Worm (Caenorhabditis elegans) whole organism, young adult: Measurements from ENCODE around the gene srh-89.

Source experiments
- B0019.2 ChIP-seq: fragments of 200-800 bp; sonication (Bioruptor generic); conservative IDR thresholded peaks from 2 replicates; pipeline ENCODE4 v1.3.6; 2022; ENCODE audit warnings: missing genetic modification reagents, missing genetic modification characterization, missing compliant biosample characterization
- F10E7.11 ChIP-seq: sonication (generic microtip); optimal IDR thresholded peaks from 2 replicates; lab custom pipeline; 2017; ENCODE audit warnings: mild to moderate bottlenecking, missing genetic modification characterization, moderate library complexity, missing compliant biosample characterization
- F37B4.10 ChIP-seq: fragments of 200-800 bp; sonication (Bioruptor generic); IDR thresholded peaks from 2 replicates; pipeline ENCODE4 v1.3.6; 2022; ENCODE audit warnings: missing genetic modification characterization, missing compliant biosample characterization
- F57A8.1 ChIP-seq: fragments of 200-800 bp; sonication (Bioruptor generic); optimal IDR thresholded peaks from 2 replicates; lab custom pipeline; 2018; ENCODE audit warnings: mild to moderate bottlenecking, missing genetic modification characterization, moderate library complexity, missing compliant biosample characterization
- F57C9.4 ChIP-seq: sonication (generic microtip); optimal IDR thresholded peaks from 2 replicates; lab custom pipeline; 2017; ENCODE audit warnings: mild to moderate bottlenecking, missing genetic modification characterization, missing compliant biosample characterization
- K11D2.4 ChIP-seq: fragments of 200-800 bp; sonication (Bioruptor generic); IDR thresholded peaks from 2 replicates; pipeline ENCODE4 v1.3.6; 2022; ENCODE audit warnings: missing genetic modification reagents, missing genetic modification characterization, missing compliant biosample characterization
- T26A5.8 ChIP-seq: sonication (generic microtip); optimal IDR thresholded peaks from 2 replicates; lab custom pipeline; 2016; ENCODE audit warnings: missing genetic modification characterization, missing compliant biosample characterization
- Y53G8AR.9 ChIP-seq: fragments of 200-800 bp; sonication (Bioruptor generic); conservative IDR thresholded peaks from 2 replicates; pipeline ENCODE4 v1.3.6; 2022; ENCODE audit warnings: missing genetic modification reagents, missing genetic modification characterization, missing compliant biosample characterization
- Y56A3A.18 ChIP-seq: fragments of 200-800 bp; sonication (Bioruptor generic); IDR thresholded peaks from 2 replicates; pipeline ENCODE4 v1.3.6; 2022; ENCODE audit warnings: missing genetic modification reagents, missing genetic modification characterization, missing compliant biosample characterization
- Y67H2A.10 ChIP-seq: fragments of 200-800 bp; sonication (Bioruptor generic); conservative IDR thresholded peaks from 2 replicates; pipeline ENCODE4 v1.3.6; 2022; ENCODE audit warnings: missing genetic modification reagents, missing genetic modification characterization, missing compliant biosample characterization
- Y79H2A.3 ChIP-seq: fragments of 200-800 bp; sonication (Bioruptor generic); conservative IDR thresholded peaks from 2 replicates; pipeline ENCODE4 v1.3.6; 2022; ENCODE audit warnings: missing genetic modification reagents, missing genetic modification characterization, missing compliant biosample characterization
- ama-1 ChIP-seq, 3 experiments: fragments of 150-350 bp in 1 of 3; sonication (generic microtip) in 2 of 3; optimal IDR thresholded peaks; 2 replicates each; lab custom pipeline; 2014 to 2018; ENCODE audit warnings: missing biosample characterization in 2 of 3, missing genetic modification characterization in 2 of 3, missing genetic modification reagents in 2 of 3
- aptf-3 ChIP-seq: fragments of 200-800 bp; sonication (Bioruptor generic); IDR thresholded peaks from 2 replicates; pipeline ENCODE4 v1.3.6; 2022; ENCODE audit warnings: missing genetic modification characterization, missing compliant biosample characterization
- atf-7 ChIP-seq: sonication (generic microtip); optimal IDR thresholded peaks from 2 replicates; lab custom pipeline; 2017; ENCODE audit warnings: mild to moderate bottlenecking, missing genetic modification characterization, missing compliant biosample characterization
- athp-1 ChIP-seq: sonication (generic microtip); optimal IDR thresholded peaks from 2 replicates; lab custom pipeline; 2017; ENCODE audit warnings: mild to moderate bottlenecking, missing genetic modification characterization, missing compliant biosample characterization
- attf-3 ChIP-seq: fragments of 200-800 bp; sonication (Bioruptor generic); conservative IDR thresholded peaks from 2 replicates; pipeline ENCODE4 v1.3.6; 2022; ENCODE audit warnings: missing genetic modification reagents, missing genetic modification characterization, missing compliant biosample characterization
- bed-1 ChIP-seq: fragments of 200-800 bp; sonication (Bioruptor generic); IDR thresholded peaks from 2 replicates; pipeline ENCODE4 v1.3.6; 2022; ENCODE audit warnings: missing genetic modification reagents, missing genetic modification characterization, missing compliant biosample characterization
- bed-2 ChIP-seq: fragments of 200-800 bp; sonication (Bioruptor generic); IDR thresholded peaks from 2 replicates; pipeline ENCODE4 v1.3.6; 2022; ENCODE audit warnings: missing genetic modification reagents, missing genetic modification characterization, missing compliant biosample characterization
- ccch-3 ChIP-seq: fragments of 200-800 bp; sonication (Bioruptor generic); optimal IDR thresholded peaks from 2 replicates; lab custom pipeline; 2018; ENCODE audit warnings: mild to moderate bottlenecking, missing genetic modification characterization, missing compliant biosample characterization
- ceh-58 ChIP-seq: fragments of 200-800 bp; sonication (Bioruptor generic); IDR thresholded peaks from 2 replicates; pipeline ENCODE4 v1.3.6; 2022; ENCODE audit warnings: missing genetic modification characterization, missing compliant biosample characterization
- ceh-79 ChIP-seq: sonication (generic microtip); optimal IDR thresholded peaks from 2 replicates; lab custom pipeline; 2017; ENCODE audit warnings: mild to moderate bottlenecking, missing genetic modification characterization, missing compliant biosample characterization
- egl-18 ChIP-seq: fragments of 200-800 bp; sonication (Bioruptor generic); IDR thresholded peaks from 2 replicates; pipeline ENCODE4 v1.3.6; 2022; ENCODE audit warnings: missing genetic modification reagents, missing genetic modification characterization, missing compliant biosample characterization
- ekl-4 ChIP-seq: fragments of 200-800 bp; sonication (Bioruptor generic); IDR thresholded peaks from 2 replicates; pipeline ENCODE4 v1.3.6; 2022; ENCODE audit warnings: missing genetic modification reagents, missing genetic modification characterization, missing compliant biosample characterization
- him-1 ChIP-seq: sonication (generic microtip); optimal IDR thresholded peaks from 2 replicates; lab custom pipeline; 2016; ENCODE audit warnings: missing genotype, missing genetic modification reagents, missing genetic modification characterization, missing compliant biosample characterization
- hsf-1 ChIP-seq: fragments of 200-800 bp; sonication (Bioruptor generic); IDR thresholded peaks from 2 replicates; pipeline ENCODE4 v1.3.6; 2022; ENCODE audit warnings: missing genetic modification reagents, missing genetic modification characterization, missing compliant biosample characterization
- lag-1 ChIP-seq: fragments of 200-800 bp; sonication (Bioruptor generic); IDR thresholded peaks from 2 replicates; pipeline ENCODE4 v1.3.6; 2022; ENCODE audit warnings: missing genetic modification reagents, missing genetic modification characterization, missing compliant biosample characterization
- lin-35 ChIP-seq, 3 experiments: fragments of 150-350 bp in 2 of 3; sonication (generic microtip) in 1 of 3; optimal IDR thresholded peaks; 2 replicates each; lab custom pipeline; 2014 to 2018; ENCODE audit warnings: missing biosample characterization in 3 of 3, missing genetic modification characterization in 3 of 3, missing genetic modification reagents in 3 of 3
- lin-54 ChIP-seq: fragments of 200-800 bp; sonication (Bioruptor generic); optimal IDR thresholded peaks from 2 replicates; lab custom pipeline; 2018; ENCODE audit warnings: mild to moderate bottlenecking, missing genetic modification characterization, missing compliant biosample characterization
- lir-1 ChIP-seq: fragments of 200-800 bp; sonication (Bioruptor generic); conservative IDR thresholded peaks from 2 replicates; pipeline ENCODE4 v1.3.6; 2022; ENCODE audit warnings: missing genetic modification reagents, missing genetic modification characterization, missing compliant biosample characterization
- madf-6 ChIP-seq: fragments of 200-800 bp; sonication (Bioruptor generic); IDR thresholded peaks from 2 replicates; pipeline ENCODE4 v1.3.6; 2022; ENCODE audit warnings: missing genetic modification reagents, missing genetic modification characterization, missing compliant biosample characterization
- nfya-1 ChIP-seq: sonication (generic microtip); optimal IDR thresholded peaks from 2 replicates; lab custom pipeline; 2017; ENCODE audit warnings: antibody characterized with exemption, missing compliant biosample characterization, missing genetic modification characterization, borderline replicate concordance; ENCODE audit not compliant: insufficient read depth
- nfya-2 ChIP-seq: fragments of 200-800 bp; sonication (Bioruptor generic); IDR thresholded peaks from 2 replicates; pipeline ENCODE4 v1.3.6; 2022; ENCODE audit warnings: missing genetic modification reagents, missing genetic modification characterization, missing compliant biosample characterization
- nfyb-1 ChIP-seq: fragments of 200-800 bp; sonication (Bioruptor generic); IDR thresholded peaks from 2 replicates; pipeline ENCODE4 v1.3.6; 2022; ENCODE audit warnings: missing genetic modification reagents, missing genetic modification characterization, missing compliant biosample characterization
- nhr-80 ChIP-seq: sonication (generic microtip); optimal IDR thresholded peaks from 2 replicates; lab custom pipeline; 2016; ENCODE audit warnings: missing genetic modification characterization, missing compliant biosample characterization
- nhr-90 ChIP-seq: sonication (generic microtip); optimal IDR thresholded peaks from 2 replicates; lab custom pipeline; 2016; ENCODE audit warnings: missing genotype, mild to moderate bottlenecking, missing genetic modification characterization, missing compliant biosample characterization
- repo-1 ChIP-seq: sonication (generic microtip); optimal IDR thresholded peaks from 2 replicates; lab custom pipeline; 2017; ENCODE audit warnings: mild to moderate bottlenecking, missing genetic modification characterization, missing compliant biosample characterization
- snpc-1.1 ChIP-seq: sonication (generic microtip); optimal IDR thresholded peaks from 2 replicates; lab custom pipeline; 2017; ENCODE audit warnings: missing genetic modification characterization, mild to moderate bottlenecking, missing compliant biosample characterization, antibody characterized with exemption, moderate library complexity, missing genotype, missing genetic modification reagents; ENCODE audit not compliant: insufficient read depth
- somi-1 ChIP-seq: fragments of 200-800 bp; sonication (Bioruptor generic); optimal IDR thresholded peaks from 2 replicates; lab custom pipeline; 2018; ENCODE audit warnings: mild to moderate bottlenecking, missing genetic modification characterization, missing compliant biosample characterization
- sptf-2 ChIP-seq: fragments of 200-800 bp; sonication (Bioruptor generic); optimal IDR thresholded peaks from 2 replicates; lab custom pipeline; 2018; ENCODE audit warnings: mild to moderate bottlenecking, missing genetic modification characterization, missing compliant biosample characterization
- tbp1 ChIP-seq: fragments of 200-800 bp; sonication (Bioruptor generic); optimal IDR thresholded peaks from 2 replicates; lab custom pipeline; 2018; ENCODE audit warnings: mild to moderate bottlenecking, missing genetic modification characterization, missing compliant biosample characterization
- tbx-9 ChIP-seq: sonication (generic microtip); optimal IDR thresholded peaks from 2 replicates; lab custom pipeline; 2016; ENCODE audit warnings: borderline replicate concordance, missing genetic modification characterization, inconsistent platforms, missing compliant biosample characterization
- xnd-1 ChIP-seq: sonication (generic microtip); optimal IDR thresholded peaks from 2 replicates; lab custom pipeline; 2016; ENCODE audit warnings: missing genotype, missing genetic modification reagents, missing genetic modification characterization, missing compliant biosample characterization
- ztf-22 ChIP-seq: fragments of 200-800 bp; sonication (Bioruptor generic); optimal IDR thresholded peaks from 2 replicates; lab custom pipeline; 2018; ENCODE audit warnings: mild to moderate bottlenecking, missing genetic modification characterization, moderate library complexity, missing compliant biosample characterization
- ztf-25 ChIP-seq: fragments of 200-800 bp; sonication (Bioruptor generic); IDR thresholded peaks from 2 replicates; pipeline ENCODE4 v1.3.6; 2022; ENCODE audit warnings: missing genetic modification reagents, missing genetic modification characterization, missing compliant biosample characterization
- ztf-26 ChIP-seq: sonication (generic microtip); optimal IDR thresholded peaks from 2 replicates; lab custom pipeline; 2017; ENCODE audit warnings: missing genetic modification characterization, missing compliant biosample characterization
- ztf-28 ChIP-seq: fragments of 200-800 bp; sonication (Bioruptor generic); IDR thresholded peaks from 2 replicates; pipeline ENCODE4 v1.3.6; 2022; ENCODE audit warnings: missing genetic modification reagents, missing genetic modification characterization, missing compliant biosample characterization
- ztf-3 ChIP-seq: fragments of 200-800 bp; sonication (Bioruptor generic); optimal IDR thresholded peaks from 2 replicates; lab custom pipeline; 2018; ENCODE audit warnings: mild to moderate bottlenecking, missing genetic modification characterization, missing compliant biosample characterization

Gene srh-89

DNA sequence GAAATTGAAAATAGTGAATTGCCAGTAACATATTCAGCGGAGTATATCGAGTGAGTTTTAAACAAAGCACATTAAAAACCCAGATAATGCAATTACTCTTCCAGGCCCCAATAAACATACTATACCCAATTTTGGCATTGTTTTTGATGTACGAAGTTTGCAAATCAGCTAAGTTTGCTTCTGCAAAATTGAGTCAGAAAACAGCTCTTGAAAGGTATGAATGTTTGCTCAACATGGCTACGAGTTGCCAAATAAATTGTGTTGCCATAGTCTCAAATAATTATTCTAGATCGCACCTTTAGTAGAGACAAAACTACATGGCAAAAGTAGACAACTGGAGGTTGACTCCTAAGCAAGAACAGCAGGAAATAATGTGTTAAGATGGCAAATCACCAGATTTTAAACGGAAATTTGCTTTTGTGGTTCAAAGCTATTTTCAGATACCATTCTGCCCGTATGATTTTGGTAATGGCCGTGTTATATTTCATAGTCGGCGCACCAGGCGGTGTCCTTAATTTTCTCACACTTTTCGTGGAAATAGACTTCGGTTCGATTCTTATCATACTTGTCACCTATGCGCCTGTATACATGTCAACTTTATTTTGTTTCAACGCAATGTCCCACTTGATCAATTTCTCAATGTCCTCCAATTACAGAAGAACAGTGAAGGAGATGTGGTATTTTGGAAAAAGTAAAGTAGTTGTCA is 32.0 kb downstream of the srh-89 start (continued):
- no peak for TF ChIP-seq lin-54 (GFP tag; lab: Kevin White, UChicago)
- 0 out of 2 replicates have a peak, but pooled peaks have one; percentile 38 for TF ChIP-seq nfya-2 (GFP tag; lab: Robert Waterston, UW)
- TF ChIP-seq hsf-1: no peak
- TF ChIP-seq lag-1 (GFP tag; lab: Robert Waterston, UW): no peak
- TF ChIP-seq bed-2 (GFP tag; lab: Robert Waterston, UW): no peak
- peak; percentile 50 for TF ChIP-seq F57C9.4 (tag; lab: Kevin White, UChicago)
- peak; percentile 40 for TF ChIP-seq ztf-26 (tag; lab: Kevin White, UChicago)
- peak; percentile 58 for TF ChIP-seq nhr-80 (tag; lab: Kevin White, UChicago)
- peak; percentile 81 for TF ChIP-seq tbx-9
- TF ChIP-seq F10E7.11 (tag; lab: Kevin White, UChicago): no peak
- no peak; the same call in 1 of the 2 replicates for TF ChIP-seq K11D2.4
- TF ChIP-seq ceh-79 (tag; lab: Kevin White, UChicago): peak; percentile 21
- no peak for TF ChIP-seq snpc-1.1 (tag; lab: Kevin White, UChicago)
- TF ChIP-seq ztf-25 (GFP tag; lab: Robert Waterston, UW): no peak
- peak; percentile 66 for TF ChIP-seq nhr-90 (tag; lab: Kevin White, UChicago)
- TF ChIP-seq somi-1 (GFP tag; lab: Kevin White, UChicago): no peak
- peak; percentile 78 for TF ChIP-seq repo-1 (tag; lab: Kevin White, UChicago)
- no peak for TF ChIP-seq bed-1 (GFP tag; lab: Robert Waterston, UW)
- TF ChIP-seq Y53G8AR.9: peak; percentile 91; the same call in 1 of the 2 replicates
- TF ChIP-seq ceh-58 (GFP tag; lab: Robert Waterston, UW): no peak
- peak; percentile 63 for TF ChIP-seq ztf-22 (GFP tag; lab: Kevin White, UChicago)
- peak; percentile 56 for TF ChIP-seq Y56A3A.18 (GFP tag; lab: Robert Waterston, UW)
- no peak for TF ChIP-seq attf-3 (GFP tag; lab: Robert Waterston, UW)
- TF ChIP-seq sptf-2: no peak
- TF ChIP-seq atf-7 (tag; lab: Kevin White, UChicago): peak; percentile 39
- TF ChIP-seq T26A5.8 (tag; lab: Kevin White, UChicago): no peak
- TF ChIP-seq nfyb-1: peak; percentile 79
- TF ChIP-seq xnd-1 (tag; lab: Kevin White, UChicago): no peak
- TF ChIP-seq F57A8.1 (GFP tag; lab: Kevin White, UChicago): no peak
- 0 out of 2 replicates have a peak, but pooled peaks have one; percentile 8 for TF ChIP-seq ekl-4 (GFP tag; lab: Robert Waterston, UW)
- no peak for TF ChIP-seq ztf-28 (GFP tag; lab: Robert Waterston, UW)
- TF ChIP-seq athp-1 (tag; lab: Kevin White, UChicago): peak; percentile 46
- TF ChIP-seq ama-1 (optimal IDR thresholded peaks at IDR 0.05; lab: Kevin White, UChicago): peak; percentile 88
- TF ChIP-seq ama-1 (GFP tag; optimal IDR thresholded peaks at IDR 0.05; lab: Kevin White, UChicago): no peak
- TF ChIP-seq lin-35 (GFP tag; optimal IDR thresholded peaks at IDR 0.05; lab: Kevin White, UChicago): peak in 1 of 3 experiments; percentile 29
- TF ChIP-seq egl-18 (GFP tag; lab: Robert Waterston, UW): no peak
- no peak for TF ChIP-seq aptf-3
- no peak for TF ChIP-seq ccch-3 (GFP tag; lab: Kevin White, UChicago)
- peak; percentile 22 for TF ChIP-seq ztf-3 (GFP tag; lab: Kevin White, UChicago)
- no peak for TF ChIP-seq Y67H2A.10
- no peak for TF ChIP-seq nfya-1
- TF ChIP-seq lir-1: no peak
- TF ChIP-seq B0019.2 (GFP tag; lab: Robert Waterston, UW): no peak
- no peak for TF ChIP-seq F37B4.10 (GFP tag; lab: Robert Waterston, UW)
- TF ChIP-seq Y79H2A.3 (GFP tag; lab: Robert Waterston, UW): no peak
- peak; percentile 38 for TF ChIP-seq tbp1 (GFP tag; lab: Kevin White, UChicago)
- TF ChIP-seq him-1 (tag; lab: Kevin White, UChicago): no peak
- TF ChIP-seq madf-6: peak; percentile 22; the same call in 1 of the 2 replicates
